Worm (Caenorhabditis elegans) whole organism, mixed stage, embryonic: ENCODE results near the gene vang-1.

Experiments
- bed-3 ChIP-seq: fragments of 200-800 bp; sonication (Bioruptor generic); optimal IDR thresholded peaks from 3 replicates; lab custom pipeline; 2018; ENCODE audit warnings: mild to moderate bottlenecking, missing genetic modification characterization, moderate library complexity, missing compliant biosample characterization
- ceh-83 ChIP-seq: fragments of 200-800 bp; sonication (Bioruptor generic); optimal IDR thresholded peaks from 2 replicates; lab custom pipeline; 2018; ENCODE audit warnings: mild to moderate bottlenecking, missing genetic modification characterization, missing compliant biosample characterization
- cnd-1 ChIP-seq: fragments of 200-800 bp; sonication (Bioruptor generic); optimal IDR thresholded peaks from 2 replicates; lab custom pipeline; 2018; ENCODE audit warnings: mild to moderate bottlenecking, missing genetic modification characterization, missing compliant biosample characterization
- drap-1 ChIP-seq: fragments of 200-800 bp; sonication (Bioruptor generic); optimal IDR thresholded peaks from 3 replicates; lab custom pipeline; 2018; ENCODE audit warnings: mild to moderate bottlenecking, missing genetic modification characterization, missing compliant biosample characterization
- elt-3 ChIP-seq: fragments of 150-350 bp; optimal IDR thresholded peaks from 2 replicates; lab custom pipeline; 2014; ENCODE audit warnings: missing biosample characterization, missing genetic modification characterization
- lin-32 ChIP-seq: fragments of 200-800 bp; sonication (Bioruptor generic); optimal IDR thresholded peaks from 2 replicates; lab custom pipeline; 2018; ENCODE audit warnings: mild to moderate bottlenecking, missing genetic modification characterization, missing compliant biosample characterization
- mab-5 ChIP-seq: fragments of 150-350 bp; optimal IDR thresholded peaks from 2 replicates; lab custom pipeline; 2014; ENCODE audit warnings: missing biosample characterization, missing genetic modification characterization
- snpc-4 ChIP-seq: fragments of 150-350 bp; optimal IDR thresholded peaks from 2 replicates; lab custom pipeline; 2014; ENCODE audit warnings: missing biosample characterization, missing genetic modification characterization
- unc-39 ChIP-seq: fragments of 150-350 bp; optimal IDR thresholded peaks from 2 replicates; lab custom pipeline; 2014; ENCODE audit warnings: missing biosample characterization, missing genetic modification characterization
- zip-8 ChIP-seq: fragments of 150-350 bp; optimal IDR thresholded peaks from 2 replicates; lab custom pipeline; 2014; ENCODE audit warnings: missing biosample characterization, missing genetic modification characterization

Gene vang-1

ce11 chrX:2939526-2939925 is 53.9 kb downstream of the vang-1 start:
- TF ChIP-seq zip-8 (tag; lab: Kevin White, UChicago), result no peak
- no peak for TF ChIP-seq drap-1 (GFP tag; lab: Kevin White, UChicago)
- no peak for TF ChIP-seq lin-32 (GFP tag; lab: Kevin White, UChicago)
- no peak for TF ChIP-seq mab-5 (tag; lab: Kevin White, UChicago)
- TF ChIP-seq unc-39, result no peak
- no peak for TF ChIP-seq elt-3
- TF ChIP-seq ceh-83 (GFP tag; lab: Kevin White, UChicago), result no peak
- TF ChIP-seq bed-3 (GFP tag; lab: Kevin White, UChicago), result no peak
- no peak for TF ChIP-seq snpc-4 (tag; lab: Kevin White, UChicago)
- TF ChIP-seq cnd-1 (tag; lab: Kevin White, UChicago), result no peak
